Worm (Caenorhabditis elegans) whole organism, young adult: ENCODE measurements around the gene Y43F8B.3.

Source experiments
- B0019.2 ChIP-seq: fragments of 200-800 bp; sonication (Bioruptor generic); conservative IDR thresholded peaks from 2 replicates; pipeline ENCODE4 v1.3.6; 2022; ENCODE audit warnings: missing genetic modification reagents, missing genetic modification characterization, missing compliant biosample characterization
- B0336.3 ChIP-seq: fragments of 200-800 bp; sonication (Bioruptor generic); IDR thresholded peaks from 2 replicates; pipeline ENCODE4 v1.3.6; 2022; ENCODE audit warnings: missing genetic modification characterization, missing compliant biosample characterization
- C06A6.2 ChIP-seq: fragments of 200-800 bp; sonication (Bioruptor generic); conservative IDR thresholded peaks from 2 replicates; pipeline ENCODE4 v1.3.6; 2022; ENCODE audit warnings: missing genetic modification characterization, missing compliant biosample characterization
- C17E4.6 ChIP-seq: fragments of 200-800 bp; sonication (Bioruptor generic); IDR thresholded peaks from 2 replicates; pipeline ENCODE4 v1.3.6; 2022; ENCODE audit warnings: missing genetic modification reagents, missing genetic modification characterization, missing compliant biosample characterization
- F22D6.2 ChIP-seq: sonication (generic microtip); optimal IDR thresholded peaks from 2 replicates; lab custom pipeline; 2016; ENCODE audit warnings: mild to moderate bottlenecking, missing genetic modification characterization, missing compliant biosample characterization
- F39B2.1 ChIP-seq: fragments of 200-800 bp; sonication (Bioruptor generic); IDR thresholded peaks from 2 replicates; pipeline ENCODE4 v1.3.6; 2022; ENCODE audit warnings: missing genetic modification reagents, missing genetic modification characterization, missing compliant biosample characterization
- F49E8.2 ChIP-seq: sonication (generic microtip); optimal IDR thresholded peaks from 3 replicates; lab custom pipeline; 2017; ENCODE audit warnings: missing genetic modification characterization, mild to moderate bottlenecking, missing compliant biosample characterization, antibody characterized with exemption, moderate library complexity; ENCODE audit not compliant: insufficient read depth
- F57A8.1 ChIP-seq: fragments of 200-800 bp; sonication (Bioruptor generic); optimal IDR thresholded peaks from 2 replicates; lab custom pipeline; 2018; ENCODE audit warnings: mild to moderate bottlenecking, missing genetic modification characterization, moderate library complexity, missing compliant biosample characterization
- T07F8.4 ChIP-seq: sonication (generic microtip); optimal IDR thresholded peaks from 2 replicates; lab custom pipeline; 2016; ENCODE audit warnings: mild to moderate bottlenecking, missing genetic modification characterization, moderate library complexity, missing compliant biosample characterization
- Y53G8AR.9 ChIP-seq: fragments of 200-800 bp; sonication (Bioruptor generic); conservative IDR thresholded peaks from 2 replicates; pipeline ENCODE4 v1.3.6; 2022; ENCODE audit warnings: missing genetic modification reagents, missing genetic modification characterization, missing compliant biosample characterization
- Y67H2A.10 ChIP-seq: fragments of 200-800 bp; sonication (Bioruptor generic); conservative IDR thresholded peaks from 2 replicates; pipeline ENCODE4 v1.3.6; 2022; ENCODE audit warnings: missing genetic modification reagents, missing genetic modification characterization, missing compliant biosample characterization
- ama-1 ChIP-seq, 3 experiments: fragments of 150-350 bp in 1 of 3; sonication (generic microtip) in 2 of 3; optimal IDR thresholded peaks; 2 replicates each; lab custom pipeline; 2014 to 2018; ENCODE audit warnings: missing biosample characterization in 2 of 3, missing genetic modification characterization in 2 of 3, missing genetic modification reagents in 2 of 3
- aptf-3 ChIP-seq: fragments of 200-800 bp; sonication (Bioruptor generic); IDR thresholded peaks from 2 replicates; pipeline ENCODE4 v1.3.6; 2022; ENCODE audit warnings: missing genetic modification characterization, missing compliant biosample characterization
- atf-7 ChIP-seq: sonication (generic microtip); optimal IDR thresholded peaks from 2 replicates; lab custom pipeline; 2017; ENCODE audit warnings: mild to moderate bottlenecking, missing genetic modification characterization, missing compliant biosample characterization
- bed-1 ChIP-seq: fragments of 200-800 bp; sonication (Bioruptor generic); IDR thresholded peaks from 2 replicates; pipeline ENCODE4 v1.3.6; 2022; ENCODE audit warnings: missing genetic modification reagents, missing genetic modification characterization, missing compliant biosample characterization
- cebp-1 ChIP-seq, 2 experiments: fragments of 200-800 bp in 1 of 2; sonication (Bioruptor generic) in 1 of 2; sonication (generic microtip) in 1 of 2; IDR thresholded peaks in 1 of 2; optimal IDR thresholded peaks in 1 of 2; 2 replicates each; pipeline versions ENCODE4 v1.3.6 to Lab custom; 2017 to 2022; ENCODE audit warnings: missing compliant biosample characterization in 2 of 2, missing genetic modification characterization in 2 of 2, mild to moderate bottlenecking in 1 of 2, missing genetic modification reagents in 1 of 2, moderate library complexity in 1 of 2
- ceh-100 ChIP-seq: fragments of 200-800 bp; sonication (Bioruptor generic); IDR thresholded peaks from 2 replicates; pipeline ENCODE4 v1.3.6; 2022; ENCODE audit warnings: missing genetic modification reagents, missing genetic modification characterization, missing compliant biosample characterization
- chd-7 ChIP-seq: sonication (generic microtip); optimal IDR thresholded peaks from 2 replicates; lab custom pipeline; 2016; ENCODE audit warnings: mild to moderate bottlenecking, missing genetic modification characterization, moderate library complexity, missing compliant biosample characterization
- dpff-1 ChIP-seq: sonication (generic microtip); optimal IDR thresholded peaks from 2 replicates; lab custom pipeline; 2017; ENCODE audit warnings: mild to moderate bottlenecking, missing genetic modification characterization, missing compliant biosample characterization
- efl-1 ChIP-seq: fragments of 150-350 bp; optimal IDR thresholded peaks from 2 replicates; lab custom pipeline; 2014; ENCODE audit warnings: missing biosample characterization, missing genetic modification reagents, missing genetic modification characterization
- egl-18 ChIP-seq: fragments of 200-800 bp; sonication (Bioruptor generic); IDR thresholded peaks from 2 replicates; pipeline ENCODE4 v1.3.6; 2022; ENCODE audit warnings: missing genetic modification reagents, missing genetic modification characterization, missing compliant biosample characterization
- egrh-3 ChIP-seq: fragments of 200-800 bp; sonication (Bioruptor generic); IDR thresholded peaks from 2 replicates; pipeline ENCODE4 v1.3.6; 2022; ENCODE audit warnings: missing genetic modification reagents, missing genetic modification characterization, missing compliant biosample characterization
- him-1 ChIP-seq: sonication (generic microtip); optimal IDR thresholded peaks from 2 replicates; lab custom pipeline; 2016; ENCODE audit warnings: missing genotype, missing genetic modification reagents, missing genetic modification characterization, missing compliant biosample characterization
- hmg-1.2 ChIP-seq: fragments of 200-800 bp; sonication (Bioruptor generic); IDR thresholded peaks from 2 replicates; pipeline ENCODE4 v1.3.6; 2022; ENCODE audit warnings: missing genetic modification reagents, missing genetic modification characterization, missing compliant biosample characterization
- hrde-1 ChIP-seq: sonication (generic microtip); optimal IDR thresholded peaks from 2 replicates; lab custom pipeline; 2016; ENCODE audit warnings: missing genetic modification characterization, mild to moderate bottlenecking, missing compliant biosample characterization, moderate library complexity, missing genotype, missing genetic modification reagents, borderline replicate concordance
- let-607 ChIP-seq, 2 experiments: fragments of 200-800 bp in 1 of 2; sonication (Bioruptor generic) in 1 of 2; sonication (generic microtip) in 1 of 2; optimal IDR thresholded peaks; 2 replicates each; lab custom pipeline; 2016 to 2018; ENCODE audit warnings: mild to moderate bottlenecking in 2 of 2, missing compliant biosample characterization in 2 of 2, missing genetic modification characterization in 2 of 2, moderate library complexity in 2 of 2, missing genotype in 1 of 2
- lin-40 ChIP-seq: sonication (generic microtip); optimal IDR thresholded peaks from 2 replicates; lab custom pipeline; 2016; ENCODE audit warnings: missing genetic modification characterization, mild to moderate bottlenecking, missing compliant biosample characterization, missing genotype, missing genetic modification reagents
- lir-1 ChIP-seq: fragments of 200-800 bp; sonication (Bioruptor generic); conservative IDR thresholded peaks from 2 replicates; pipeline ENCODE4 v1.3.6; 2022; ENCODE audit warnings: missing genetic modification reagents, missing genetic modification characterization, missing compliant biosample characterization
- lsy-27 ChIP-seq: sonication (generic microtip); optimal IDR thresholded peaks from 2 replicates; lab custom pipeline; 2017; ENCODE audit warnings: missing genetic modification characterization, mild to moderate bottlenecking, missing compliant biosample characterization, antibody characterized with exemption, missing genotype, borderline replicate concordance; ENCODE audit not compliant: insufficient read depth
- mcd-1 ChIP-seq: fragments of 200-800 bp; sonication (Bioruptor generic); IDR thresholded peaks from 2 replicates; pipeline ENCODE4 v1.3.6; 2022; ENCODE audit warnings: missing genetic modification reagents, missing genetic modification characterization, missing compliant biosample characterization
- nhr-80 ChIP-seq: sonication (generic microtip); optimal IDR thresholded peaks from 2 replicates; lab custom pipeline; 2016; ENCODE audit warnings: missing genetic modification characterization, missing compliant biosample characterization
- nhr-90 ChIP-seq: sonication (generic microtip); optimal IDR thresholded peaks from 2 replicates; lab custom pipeline; 2016; ENCODE audit warnings: missing genotype, mild to moderate bottlenecking, missing genetic modification characterization, missing compliant biosample characterization
- pha-4 ChIP-seq: fragments of 150-350 bp; sonication (generic microtip); optimal IDR thresholded peaks from 2 replicates; lab custom pipeline; 2014; ENCODE audit warnings: missing biosample characterization, missing genetic modification reagents, missing genetic modification characterization
- rec-8 ChIP-seq, 2 experiments: sonication (generic microtip); optimal IDR thresholded peaks; 2 replicates each; lab custom pipeline; 2016; ENCODE audit warnings: mild to moderate bottlenecking in 2 of 2, missing genetic modification characterization in 2 of 2, missing genetic modification reagents in 2 of 2, missing genotype in 2 of 2, missing biosample characterization in 1 of 2, missing compliant biosample characterization in 1 of 2, moderate library complexity in 1 of 2
- sdz-38 ChIP-seq: sonication (generic microtip); optimal IDR thresholded peaks from 2 replicates; lab custom pipeline; 2016; ENCODE audit warnings: missing genotype, missing genetic modification characterization, missing compliant biosample characterization
- sea-2 ChIP-seq: fragments of 200-800 bp; sonication (Bioruptor generic); IDR thresholded peaks from 2 replicates; pipeline ENCODE4 v1.3.6; 2022; ENCODE audit warnings: missing genetic modification characterization, missing compliant biosample characterization
- tbp1 ChIP-seq: fragments of 200-800 bp; sonication (Bioruptor generic); optimal IDR thresholded peaks from 2 replicates; lab custom pipeline; 2018; ENCODE audit warnings: mild to moderate bottlenecking, missing genetic modification characterization, missing compliant biosample characterization
- zfh-2 ChIP-seq: fragments of 200-800 bp; sonication (Bioruptor generic); conservative IDR thresholded peaks from 2 replicates; pipeline ENCODE4 v1.3.6; 2022; ENCODE audit warnings: missing genetic modification reagents, missing genetic modification characterization, missing compliant biosample characterization
- ztf-18 ChIP-seq: sonication (generic microtip); optimal IDR thresholded peaks from 2 replicates; lab custom pipeline; 2016; ENCODE audit warnings: missing genotype, mild to moderate bottlenecking, missing genetic modification characterization, missing compliant biosample characterization
- ztf-25 ChIP-seq: fragments of 200-800 bp; sonication (Bioruptor generic); IDR thresholded peaks from 2 replicates; pipeline ENCODE4 v1.3.6; 2022; ENCODE audit warnings: missing genetic modification reagents, missing genetic modification characterization, missing compliant biosample characterization
- ztf-28 ChIP-seq: fragments of 200-800 bp; sonication (Bioruptor generic); IDR thresholded peaks from 2 replicates; pipeline ENCODE4 v1.3.6; 2022; ENCODE audit warnings: missing genetic modification reagents, missing genetic modification characterization, missing compliant biosample characterization

Gene Y43F8B.3

DNA sequence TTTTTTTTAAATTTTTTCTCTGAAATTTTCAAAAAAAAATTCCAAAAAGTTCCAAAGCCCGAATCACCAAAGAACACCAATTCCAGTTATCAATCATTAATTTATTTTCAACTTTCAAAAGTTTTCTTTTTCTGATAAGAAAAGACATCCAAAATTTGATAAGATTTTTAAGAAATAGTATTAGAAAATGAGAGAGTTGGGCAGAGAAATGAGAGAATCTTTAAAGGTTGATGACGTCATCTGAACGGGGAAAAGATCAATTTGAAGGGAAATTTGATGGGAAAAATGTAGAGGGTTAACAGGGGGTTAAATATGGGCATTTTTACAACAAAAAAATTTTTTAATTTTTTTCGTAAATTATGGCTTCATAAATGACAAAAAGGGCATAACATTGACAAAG lies 30.6 kb downstream of the Y43F8B.3 start:
- TF ChIP-seq C06A6.2 (GFP tag; lab: Robert Waterston, UW) (no peak), efl-1 (GFP tag; lab: Kevin White, UChicago) (no peak), ztf-28 (GFP tag; lab: Robert Waterston, UW) (no peak), lin-40 (tag; lab: Kevin White, UChicago) (peak; percentile 40), B0336.3 (GFP tag; lab: Robert Waterston, UW) (no peak), nhr-90 (tag; lab: Kevin White, UChicago) (no peak), hmg-1.2 (peak; percentile 53), C17E4.6 (GFP tag; lab: Robert Waterston, UW) (no peak), F57A8.1 (GFP tag; lab: Kevin White, UChicago) (no peak), rec-8 (tag; optimal IDR thresholded peaks at IDR 0.05; lab: Kevin White, UChicago) (no peak), him-1 (tag; lab: Kevin White, UChicago) (no peak), atf-7 (tag; lab: Kevin White, UChicago) (peak; percentile 86), let-607 (tag; optimal IDR thresholded peaks at IDR 0.05; lab: Kevin White, UChicago) (peak in 1 of 2 experiments; percentile 9), hrde-1 (no peak), B0019.2 (no peak), bed-1 (no peak), T07F8.4 (tag; lab: Kevin White, UChicago) (no peak), chd-7 (tag; lab: Kevin White, UChicago) (no peak), Y53G8AR.9 (GFP tag; lab: Robert Waterston, UW) (no peak), F39B2.1 (GFP tag; lab: Robert Waterston, UW) (no peak), egl-18 (GFP tag; lab: Robert Waterston, UW) (no peak), F49E8.2 (no peak), dpff-1 (no peak), nhr-80 (tag; lab: Kevin White, UChicago) (peak; percentile 51)

DNA sequence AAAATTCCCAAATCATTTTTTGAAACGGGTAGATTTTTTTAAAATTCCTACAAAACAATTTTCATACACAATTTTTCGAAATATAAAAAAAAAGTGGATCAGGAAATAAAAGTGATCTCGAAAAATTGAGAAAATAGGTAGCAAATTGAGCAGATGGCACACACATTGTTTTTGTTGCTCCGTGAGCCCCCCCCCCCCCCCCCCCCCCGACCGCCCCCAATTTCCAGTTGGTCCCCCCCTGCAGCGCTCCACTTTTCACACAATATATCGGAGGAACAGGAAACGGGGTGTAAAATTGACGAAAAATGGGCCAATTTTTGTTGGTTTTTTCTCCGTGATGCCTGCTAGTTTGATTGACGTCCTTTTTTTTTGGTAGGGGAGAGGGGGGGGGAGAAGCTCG lies 38.0 kb downstream of the Y43F8B.3 start:
- TF ChIP-seq zfh-2 (peak; percentile 95), lsy-27 (tag; lab: Kevin White, UChicago) (no peak), ama-1 (optimal IDR thresholded peaks at IDR 0.05; lab: Kevin White, UChicago) (no peak), ama-1 (GFP tag; optimal IDR thresholded peaks at IDR 0.05; lab: Kevin White, UChicago) (no peak), egrh-3 (GFP tag; lab: Robert Waterston, UW) (peak; percentile 87; the same call in 1 of the 2 replicates), pha-4 (tag; lab: Kevin White, UChicago) (no peak), lir-1 (GFP tag; lab: Robert Waterston, UW) (no peak), nhr-80 (tag; lab: Kevin White, UChicago) (no peak), ztf-18 (tag; lab: Kevin White, UChicago) (no peak), aptf-3 (GFP tag; lab: Robert Waterston, UW) (no peak), F22D6.2 (tag; lab: Kevin White, UChicago) (no peak), cebp-1 (GFP tag; IDR thresholded peaks at IDR 0.05; lab: Robert Waterston, UW) (no peak), cebp-1 (tag; optimal IDR thresholded peaks at IDR 0.05; lab: Kevin White, UChicago) (peak; percentile 1), Y67H2A.10 (GFP tag; lab: Robert Waterston, UW) (no peak)

DNA sequence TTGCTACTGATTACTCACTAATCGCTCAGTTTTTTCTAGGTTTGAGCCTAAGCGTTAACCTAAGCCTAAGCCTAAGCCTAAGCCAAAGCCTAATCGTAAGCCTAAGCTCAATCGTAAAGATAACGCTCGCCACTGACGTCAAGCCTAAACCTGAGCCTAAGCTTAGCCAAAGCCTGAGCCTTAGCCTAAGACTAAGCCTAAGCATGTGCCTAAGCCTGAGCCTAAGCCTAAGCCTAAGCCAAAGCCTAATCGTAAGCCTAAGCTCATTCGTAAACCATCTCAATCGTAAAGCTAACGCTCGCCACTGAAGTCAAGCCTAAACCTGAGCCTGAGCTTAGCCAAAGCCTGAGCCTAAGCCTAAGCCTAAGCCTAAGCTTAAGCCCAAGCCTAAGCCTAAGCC lies 40.6 kb downstream of the Y43F8B.3 start:
- TF ChIP-seq mcd-1 (GFP tag; lab: Robert Waterston, UW) (no peak), tbp1 (GFP tag; lab: Kevin White, UChicago) (no peak), ceh-100 (no peak), ztf-25 (GFP tag; lab: Robert Waterston, UW) (no peak), sea-2 (no peak), sdz-38 (no peak), Y53G8AR.9 (GFP tag; lab: Robert Waterston, UW) (no peak), C17E4.6 (GFP tag; lab: Robert Waterston, UW) (no peak)
